Worm (Caenorhabditis elegans): Measurements from ENCODE around the gene nas-32.

ce11 chrV:910588-910987, 11.6 kb upstream of the nas-32 start:
- TF ChIP-seq hlh-12 (tag; optimal IDR thresholded peaks at IDR 0.05), result no peak
- no peak for TF ChIP-seq egl-18 (GFP tag; IDR thresholded peaks at IDR 0.05)
- no peak for TF ChIP-seq ekl-4 (GFP tag; IDR thresholded peaks at IDR 0.05)
- no peak for TF ChIP-seq F52B5.7 (tag; optimal IDR thresholded peaks at IDR 0.05)
- no peak for TF ChIP-seq ceh-100 (GFP tag; IDR thresholded peaks at IDR 0.05)
- no peak for TF ChIP-seq ztf-28 (GFP tag; IDR thresholded peaks at IDR 0.05)

Measured in whole organism, young adult.